Fruit fly (Drosophila melanogaster): ENCODE data around the gene Lnk.

DNA sequence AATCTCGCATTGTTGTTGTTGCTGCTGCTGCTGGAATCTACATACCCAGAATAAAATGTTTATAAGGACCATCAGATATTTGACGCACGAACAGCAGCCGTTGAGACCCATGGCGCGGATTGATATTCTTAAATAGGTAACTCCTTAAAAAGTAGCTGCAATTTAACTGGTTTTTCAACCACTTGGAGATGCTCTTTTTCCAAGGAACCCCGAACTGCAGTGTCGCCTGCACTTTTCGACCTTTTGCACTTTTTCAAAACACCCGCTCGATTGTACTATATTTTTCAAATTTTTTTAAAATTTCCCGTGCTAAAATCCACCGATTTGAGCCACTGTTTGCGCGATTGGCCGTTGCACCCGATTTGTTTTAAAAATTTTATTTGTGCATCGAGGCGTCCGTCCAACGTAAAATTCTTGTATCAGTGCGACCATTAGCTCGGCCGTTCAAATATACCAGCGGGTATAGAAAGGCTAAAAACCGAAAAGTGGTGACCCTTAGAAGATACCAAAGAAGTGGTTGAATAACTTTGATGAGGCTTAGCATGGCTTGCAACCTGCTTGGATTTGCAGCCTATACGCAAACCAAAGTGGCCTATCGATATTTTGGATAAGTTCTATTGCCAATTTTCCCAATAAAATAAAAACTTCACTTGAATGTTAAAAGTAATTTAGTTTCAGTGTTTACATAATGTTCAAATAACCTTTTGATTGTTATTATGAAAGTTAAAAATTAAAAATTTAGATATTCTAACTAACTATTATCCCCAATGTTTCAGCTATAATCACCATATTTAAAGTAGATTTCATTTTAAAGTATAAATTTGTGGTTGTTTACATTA lies 7.2 kb upstream of the Lnk start, which contains the start of gene Tsp96F:
- no peak for TF ChIP-seq CG10631 (GFP tag; optimal IDR thresholded peaks at IDR 0.05)
- TF ChIP-seq CG16779 (tag; optimal IDR thresholded peaks at IDR 0.05), result no peak
- TF ChIP-seq fd59A (GFP tag; optimal IDR thresholded peaks at IDR 0.05), result no peak
- no peak for TF ChIP-seq spab (GFP tag; optimal IDR thresholded peaks at IDR 0.05)
